Worm (Caenorhabditis elegans) whole organism, dauer: ENCODE data around the gene C49F5.6.

Experiments used
- unc-62 ChIP-seq: sonication (generic microtip); optimal IDR thresholded peaks from 2 replicates; lab custom pipeline; 2017; ENCODE audit warnings: missing biosample characterization, missing genetic modification reagents, missing genetic modification characterization

Gene C49F5.6

DNA sequence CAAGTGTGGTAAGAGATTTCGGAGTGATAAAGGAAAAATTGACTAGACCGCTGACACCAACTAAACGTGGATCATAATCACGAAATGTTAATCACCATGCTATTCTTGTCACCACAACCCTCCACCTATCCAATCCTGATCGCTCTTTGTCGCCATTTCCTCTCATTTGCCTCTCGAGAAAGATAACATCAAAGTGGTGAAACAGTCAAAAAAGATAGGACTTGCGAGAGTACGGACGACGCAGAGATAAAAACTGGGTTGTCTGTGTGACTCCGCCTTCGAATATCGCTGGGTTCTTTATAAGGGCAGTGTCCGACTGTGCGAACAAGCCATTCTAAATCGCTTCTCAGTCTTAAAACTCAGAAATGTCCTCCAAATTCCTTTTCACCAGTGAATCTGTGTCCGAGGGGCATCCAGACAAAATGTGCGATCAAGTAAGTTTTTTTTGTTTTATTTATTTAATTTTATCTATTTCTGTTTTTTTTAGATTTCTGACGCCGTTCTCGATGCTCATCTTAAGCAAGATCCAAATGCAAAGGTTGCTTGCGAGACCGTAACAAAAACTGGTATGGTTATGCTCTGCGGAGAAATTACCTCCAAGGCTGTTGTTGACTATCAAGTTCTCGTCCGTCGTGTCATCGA lies 22.3 kb upstream of the C49F5.6 start, which contains the start of gene sams-1:
TSS of gene sams-1 (plus strand) at position 300 of the 642 bp plus-strand sequence.
- no peak for TF ChIP-seq unc-62 (GFP tag; lab: Kevin White, UChicago)

DNA sequence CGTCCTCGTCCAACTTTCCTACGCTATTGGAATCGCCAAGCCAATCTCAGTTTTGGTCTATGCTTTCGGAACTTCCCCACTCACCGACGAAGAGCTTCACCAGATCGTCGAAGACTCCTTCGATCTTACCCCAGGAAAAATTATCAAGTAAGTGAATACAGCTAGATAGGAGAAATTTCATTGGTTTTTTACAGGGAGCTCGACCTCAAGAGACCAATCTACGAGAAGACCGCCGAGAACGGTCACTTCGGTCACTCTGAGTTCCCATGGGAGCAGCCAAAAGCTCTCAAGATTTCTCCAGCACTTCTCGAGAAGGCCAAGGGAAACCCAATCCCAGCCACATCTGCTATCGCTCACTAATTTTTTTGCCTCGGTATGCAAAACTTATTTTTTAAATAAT lies 21.1 kb upstream of the C49F5.6 start:
- no peak for TF ChIP-seq unc-62 (GFP tag; lab: Kevin White, UChicago)

DNA sequence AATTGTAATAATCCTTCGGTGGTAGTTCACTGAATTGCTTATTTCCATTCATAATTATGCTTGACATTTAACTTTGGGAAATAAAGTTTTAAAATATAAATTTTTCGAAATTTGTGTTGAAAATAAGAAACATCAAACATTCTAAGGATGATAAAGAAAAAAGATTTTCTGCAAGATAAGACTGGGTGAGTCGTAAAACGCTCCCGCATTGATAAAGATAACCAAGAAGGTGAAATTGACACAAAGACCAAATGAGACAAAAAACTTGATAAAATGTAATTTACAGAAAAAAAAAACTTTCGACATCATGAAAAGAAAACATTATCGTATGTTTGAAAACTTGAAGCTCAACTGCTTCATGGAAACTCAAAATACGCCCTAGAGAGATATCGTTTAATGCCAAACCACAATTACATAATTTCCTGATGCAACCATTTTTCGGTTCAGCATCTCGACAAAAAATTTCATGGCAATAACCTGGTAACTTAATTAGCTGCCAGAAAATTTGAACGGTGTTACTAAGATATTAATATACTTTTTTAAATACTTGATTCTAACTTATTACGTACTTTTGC lies 20.0 kb upstream of the C49F5.6 start:
- no peak for TF ChIP-seq unc-62 (GFP tag; lab: Kevin White, UChicago)

DNA sequence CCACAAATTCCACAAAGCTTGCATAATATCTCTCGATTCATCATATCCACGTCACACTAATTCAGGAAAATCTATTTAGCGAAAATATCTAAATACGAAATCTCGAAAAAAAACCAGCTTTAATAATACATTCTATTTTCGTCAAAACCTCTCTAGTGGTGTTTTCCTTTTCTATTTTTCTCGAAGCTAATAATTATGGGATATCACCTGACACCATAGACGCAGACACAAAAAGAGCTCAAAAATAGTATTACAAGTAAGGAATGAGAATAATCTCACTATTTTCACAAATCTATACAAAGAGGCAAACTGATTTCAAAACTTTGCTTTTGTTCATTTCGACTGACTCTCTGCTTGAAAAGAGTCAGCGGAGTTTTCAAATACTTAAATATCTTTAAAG lies 19.0 kb upstream of the C49F5.6 start:
- no peak for TF ChIP-seq unc-62 (GFP tag; lab: Kevin White, UChicago)

DNA sequence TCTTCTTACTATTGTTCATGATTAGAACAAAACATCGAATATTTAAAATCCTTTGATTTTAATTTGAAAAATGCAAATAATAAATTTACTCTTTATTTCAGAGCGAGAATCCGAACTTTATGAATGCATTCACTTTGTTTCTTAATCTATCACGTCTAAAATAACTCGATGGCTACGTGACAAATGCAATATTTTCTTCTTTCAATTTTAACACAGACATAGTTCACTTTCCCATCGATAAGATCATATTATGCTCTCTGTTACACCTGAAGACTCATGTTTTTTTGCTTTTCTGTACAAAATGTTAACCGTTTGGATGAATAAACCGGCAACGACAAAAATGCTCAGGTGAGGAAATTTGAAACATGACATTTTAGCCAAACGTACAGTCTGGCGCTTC lies 18.6 kb upstream of the C49F5.6 start:
- TF ChIP-seq unc-62 (GFP tag; lab: Kevin White, UChicago), result no peak

DNA sequence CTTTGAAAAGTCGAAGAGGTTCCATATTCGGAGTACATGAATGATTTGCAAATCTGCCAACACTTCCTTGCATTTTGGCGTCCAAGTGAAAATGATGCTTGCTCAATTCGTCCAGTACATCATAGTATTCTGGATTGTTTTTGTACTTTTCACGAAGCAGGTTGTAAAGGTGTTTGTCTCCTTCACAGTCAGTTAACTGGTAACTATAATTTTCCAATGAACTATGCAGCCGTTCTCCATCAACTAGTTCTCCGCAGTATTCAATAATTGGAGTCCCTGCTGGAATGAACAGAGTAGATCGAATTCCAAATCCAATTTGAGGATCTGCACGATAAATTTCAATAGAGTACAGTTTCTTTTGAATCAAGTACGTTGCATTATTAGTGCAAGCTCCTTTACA lies 16.8 kb upstream of the C49F5.6 start:
- TF ChIP-seq unc-62 (GFP tag; lab: Kevin White, UChicago), result no peak

DNA sequence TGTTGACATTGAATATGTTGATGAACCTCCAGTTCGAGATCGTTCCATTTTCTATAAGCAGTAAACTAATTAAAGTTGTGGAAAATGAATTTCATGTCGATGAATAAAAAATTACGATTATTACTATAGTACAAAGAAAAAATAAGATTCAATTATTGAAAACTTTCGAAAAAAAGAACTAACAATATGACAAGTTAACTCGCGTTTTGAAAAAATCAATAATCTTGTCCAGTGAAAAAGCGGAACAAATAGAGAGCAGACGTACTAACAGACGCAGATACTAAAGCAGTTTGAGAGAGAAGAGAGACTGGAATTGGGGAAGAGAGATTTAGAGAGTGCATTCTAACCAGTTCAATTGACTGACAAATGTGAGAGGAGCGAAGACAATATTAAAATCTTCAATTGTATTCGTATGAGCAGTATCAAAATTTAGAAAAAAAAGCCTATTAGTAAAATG lies 13.5 kb upstream of the C49F5.6 start, which contains the start of gene set-6:
TSS of gene set-6 (minus strand) at position 51 of the 457 bp plus-strand sequence.
- TF ChIP-seq unc-62 (GFP tag; lab: Kevin White, UChicago), result no peak

DNA sequence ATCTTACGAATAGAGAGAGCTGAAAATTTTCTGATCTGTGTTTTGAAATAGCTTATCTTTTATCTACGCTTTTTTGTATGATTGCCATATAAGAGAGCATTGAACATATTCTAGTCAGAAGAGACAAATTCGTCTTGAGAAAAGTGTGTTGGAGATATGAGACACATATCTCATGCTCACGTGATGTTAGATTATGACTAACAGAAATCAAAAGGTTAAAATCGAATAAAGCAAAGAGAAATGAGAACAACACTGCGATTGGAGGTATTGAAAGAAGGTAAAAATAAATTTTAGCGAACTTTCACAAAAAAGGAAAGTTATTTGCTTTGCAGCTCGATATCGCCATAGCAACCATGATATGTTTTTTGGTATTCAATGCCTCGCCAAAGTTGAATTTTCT lies 6.0 kb upstream of the C49F5.6 start, which contains the start of gene nhr-167:
TSS of gene nhr-167 (minus strand) at position 21 of the 400 bp plus-strand sequence.
- TF ChIP-seq unc-62 (GFP tag; lab: Kevin White, UChicago), result no peak

DNA sequence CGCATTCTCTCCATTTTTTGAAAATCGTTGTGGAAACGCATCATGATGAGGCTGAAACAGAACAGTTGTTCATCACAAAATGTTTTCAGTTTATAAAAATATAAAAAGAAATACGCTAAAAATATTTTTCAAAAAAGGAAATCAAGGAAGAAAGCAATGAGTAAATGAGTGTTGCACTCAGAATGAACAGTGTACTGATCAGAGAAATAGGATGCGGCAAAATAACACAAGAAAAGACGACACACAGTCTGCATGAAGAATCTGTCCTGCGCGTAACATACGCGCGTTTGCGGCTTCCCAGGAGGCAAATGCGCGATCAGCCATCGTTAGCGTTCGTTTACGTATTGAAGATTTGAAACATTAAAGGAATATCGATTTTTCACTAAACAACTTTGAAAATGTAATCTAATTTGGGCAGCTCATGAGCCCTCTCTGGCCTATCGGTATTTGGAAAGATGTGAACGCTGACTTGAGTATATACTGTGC lies 4.5 kb upstream of the C49F5.6 start, which contains the start of gene C49F5.3:
TSS of gene C49F5.3 (minus strand) at position 51 of the 486 bp plus-strand sequence.
- TF ChIP-seq unc-62 (GFP tag; lab: Kevin White, UChicago), result no peak

DNA sequence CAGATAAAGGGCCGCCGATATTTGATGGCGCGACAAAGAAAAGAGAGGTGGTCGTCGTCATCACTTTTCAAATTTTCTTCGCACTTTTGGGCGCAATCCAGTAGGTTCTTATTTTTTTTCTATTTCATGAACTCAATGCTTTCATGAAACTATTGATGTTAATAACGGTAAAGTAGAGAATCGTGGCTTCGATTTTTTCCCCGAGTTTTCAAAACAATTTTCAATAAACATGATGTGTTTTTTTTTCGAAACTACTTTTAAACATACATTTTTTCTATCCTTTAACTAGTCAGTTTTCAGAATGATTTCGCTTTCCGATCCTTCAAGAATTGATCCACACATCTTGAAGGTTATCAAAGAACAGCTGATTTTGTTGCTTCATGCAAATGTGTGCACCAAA lies 2.2 kb upstream of the C49F5.6 start, which contains the start of gene C49F5.5:
TSS of gene C49F5.5 (plus strand) at position 301 of the 400 bp plus-strand sequence.
- no peak for TF ChIP-seq unc-62 (GFP tag; lab: Kevin White, UChicago)

DNA sequence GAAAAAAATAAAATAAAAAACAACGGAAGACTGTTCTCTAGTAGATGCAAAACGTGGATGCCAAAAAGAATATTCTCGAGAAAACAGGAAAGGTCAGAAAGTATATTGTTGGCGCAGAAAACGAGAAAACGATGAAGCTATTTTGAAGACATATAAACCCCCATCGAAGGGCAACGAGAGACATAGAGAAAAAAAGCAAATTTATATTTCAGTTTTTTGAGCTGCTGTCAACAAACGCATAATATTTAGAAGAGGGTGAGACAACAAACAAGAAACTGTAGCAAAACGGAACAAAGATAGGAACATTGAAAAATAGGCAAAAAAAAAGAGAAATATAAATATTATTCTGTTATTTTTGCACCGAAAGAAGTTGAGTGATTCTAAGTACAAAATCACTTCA lies 4.1 kb downstream of the C49F5.6 start:
- no peak for TF ChIP-seq unc-62 (GFP tag; lab: Kevin White, UChicago)

DNA sequence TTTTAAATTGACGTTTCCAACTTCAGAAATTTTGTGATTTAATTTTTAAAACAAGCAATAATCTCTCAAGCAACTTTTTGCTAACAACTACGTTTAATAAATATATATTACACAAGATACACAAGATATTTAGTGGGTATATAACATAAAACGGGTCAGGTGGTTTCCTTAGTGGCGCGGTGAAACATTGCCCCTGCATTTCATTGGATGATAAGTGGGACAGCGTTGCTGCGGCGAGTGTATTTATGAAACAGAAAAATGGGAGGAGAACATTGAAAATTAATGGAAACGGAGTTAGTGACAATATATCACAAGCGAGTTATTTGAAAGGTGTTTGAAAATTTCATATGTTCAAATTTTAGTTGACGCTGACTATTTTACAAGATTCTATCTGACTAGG lies 4.7 kb downstream of the C49F5.6 start:
- no peak for TF ChIP-seq unc-62 (GFP tag; lab: Kevin White, UChicago)

DNA sequence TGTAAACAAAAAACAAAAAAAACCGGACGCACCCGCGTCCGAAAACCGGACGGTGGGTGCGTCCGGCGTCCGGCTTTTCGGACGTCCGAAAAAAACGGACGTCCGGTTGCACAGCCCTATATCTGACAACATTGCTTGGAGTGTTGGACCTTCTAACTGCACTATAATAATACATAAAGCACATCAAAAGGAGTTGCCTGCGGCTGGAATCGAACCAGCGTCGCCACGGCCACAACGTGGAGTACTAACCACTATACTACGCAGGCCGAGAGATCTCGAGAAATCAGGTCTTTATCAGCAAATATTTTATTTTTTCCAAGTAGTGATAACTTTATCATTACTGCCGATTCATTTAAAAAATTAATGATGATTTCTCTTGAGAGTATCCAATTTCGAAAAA lies 5.2 kb downstream of the C49F5.6 start:
- TF ChIP-seq unc-62 (GFP tag; lab: Kevin White, UChicago), result no peak

DNA sequence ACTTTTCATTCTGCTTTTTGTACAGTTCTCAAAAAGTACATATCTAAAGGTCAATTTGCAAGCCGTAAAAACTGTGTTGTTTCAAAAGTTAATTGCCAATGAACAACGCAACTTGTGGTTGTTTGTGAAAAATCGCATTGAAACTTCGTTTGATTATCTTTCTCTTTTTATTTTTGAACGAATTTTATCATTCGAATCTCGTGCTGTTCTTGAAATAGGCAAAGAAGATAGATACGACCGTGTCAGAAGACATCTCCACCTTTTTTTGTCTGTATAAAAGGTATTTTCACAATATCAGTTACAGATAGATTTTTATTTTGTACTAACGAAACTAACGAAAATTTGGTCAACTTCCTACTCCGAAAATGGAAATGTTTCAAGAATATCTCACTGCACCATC lies 6.4 kb downstream of the C49F5.6 start, which contains the start of gene C49F5.7:
TSS of gene C49F5.7 (plus strand) at position 301 of the 400 bp plus-strand sequence.
- no peak for TF ChIP-seq unc-62 (GFP tag; lab: Kevin White, UChicago)

DNA sequence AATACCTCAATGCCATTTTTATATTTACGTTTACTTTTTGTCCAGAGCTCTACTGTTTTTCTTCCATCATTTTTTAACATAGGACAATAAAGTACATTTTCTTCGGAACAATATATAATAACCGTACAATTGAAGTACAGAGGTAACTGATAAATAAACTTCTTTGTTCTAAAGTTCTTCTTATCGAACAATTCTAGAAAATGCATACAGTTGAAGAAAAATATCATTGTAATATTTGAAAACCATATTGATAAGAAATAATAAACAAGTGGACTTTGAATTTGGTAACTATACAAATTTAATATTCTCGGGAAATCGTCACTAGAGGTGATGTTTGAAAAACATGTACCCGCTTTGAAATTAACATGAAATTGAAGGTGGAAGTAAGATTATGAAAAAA lies 8.5 kb downstream of the C49F5.6 start:
- no peak for TF ChIP-seq unc-62 (GFP tag; lab: Kevin White, UChicago)

DNA sequence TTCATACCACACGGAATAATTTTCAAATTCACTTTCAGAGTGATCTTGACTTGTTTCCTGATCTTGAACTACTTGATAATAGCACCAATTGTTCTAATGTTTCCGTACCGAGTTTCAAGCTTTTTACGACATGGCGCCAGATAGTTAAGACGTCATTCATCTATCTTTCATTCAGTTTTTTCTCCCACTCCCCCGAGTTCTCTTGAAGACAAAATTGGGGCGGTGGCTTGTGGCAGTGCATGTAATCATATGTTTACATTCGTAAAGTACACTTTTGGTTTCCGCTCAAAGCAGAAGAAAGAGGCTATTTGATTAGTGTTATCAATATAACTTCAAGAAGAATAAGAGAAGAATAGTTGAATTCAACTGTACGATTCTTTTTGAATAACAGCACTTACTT lies 11.5 kb downstream of the C49F5.6 start:
- no peak for TF ChIP-seq unc-62 (GFP tag; lab: Kevin White, UChicago)
